Worm (Caenorhabditis elegans): ENCODE measurements around the gene C15C8.7.

DNA sequence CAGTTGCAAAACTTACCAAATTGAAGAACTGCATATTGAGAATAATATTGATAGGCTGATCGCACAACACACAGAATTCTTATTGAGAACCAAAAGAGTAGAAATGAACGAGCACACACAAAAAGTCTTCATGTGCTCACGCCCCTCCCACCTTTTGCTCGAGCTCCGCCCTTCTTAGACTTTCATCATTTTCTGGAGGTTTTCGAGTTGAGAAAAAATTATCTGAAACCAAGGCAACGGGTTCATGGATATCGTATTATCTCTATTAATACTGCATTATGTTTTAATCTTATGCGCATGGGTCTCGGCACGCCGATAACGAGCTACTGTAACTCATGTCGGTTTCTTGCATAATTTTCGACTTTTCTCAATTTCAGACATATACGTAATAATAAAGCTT is 19.0 kb downstream of the C15C8.7 start, which contains the start of gene R11D1.12:
- no peak for TF ChIP-seq ama-1 (optimal IDR thresholded peaks at IDR 0.05)
- TF ChIP-seq nhr-77 (tag; optimal IDR thresholded peaks at IDR 0.05): no peak
- TF ChIP-seq fkh-10 (GFP tag; optimal IDR thresholded peaks at IDR 0.05): no peak
- TF ChIP-seq skn-1 (tag; optimal IDR thresholded peaks at IDR 0.05): no peak
- no peak for TF ChIP-seq nhr-25 (tag; optimal IDR thresholded peaks at IDR 0.05)
- TF ChIP-seq ceh-82 (tag; optimal IDR thresholded peaks at IDR 0.05): no peak
- TF ChIP-seq nhr-67 (tag; optimal IDR thresholded peaks at IDR 0.05): no peak
- no peak for TF ChIP-seq pha-4 (tag; optimal IDR thresholded peaks at IDR 0.05)
- TF ChIP-seq nhr-237 (tag; optimal IDR thresholded peaks at IDR 0.05): no peak
- no peak for TF ChIP-seq nhr-11 (tag; optimal IDR thresholded peaks at IDR 0.05)
- no peak for TF ChIP-seq nhr-12 (tag; optimal IDR thresholded peaks at IDR 0.05)
- TF ChIP-seq mdl-1 (tag; optimal IDR thresholded peaks at IDR 0.05): no peak
- no peak for TF ChIP-seq snpc-4 (tag; optimal IDR thresholded peaks at IDR 0.05)
- TF ChIP-seq zag-1 (tag; optimal IDR thresholded peaks at IDR 0.05): no peak
